Fruit fly (Drosophila melanogaster) whole organism, pupa: ENCODE data around the gene Mnn1.
A peak's percentile ranks its signal among the peaks of the same experiment; 100 is the strongest.

Experiments used
- CG12605 ChIP-seq: fragments of 200-800 bp; sonication (Bioruptor generic); IDR thresholded peaks from 2 replicates; pipeline ENCODE4 v1.3.6; 2022; ENCODE audit warnings: missing biosample characterization, missing genetic modification characterization
- CG17806 ChIP-seq: fragments of 200-800 bp; sonication (Bioruptor generic); optimal IDR thresholded peaks from 2 replicates; lab custom pipeline; 2018; ENCODE audit warnings: missing biosample characterization, mild to moderate bottlenecking, missing genetic modification characterization, moderate library complexity
- CG4496 ChIP-seq: fragments of 200-800 bp; sonication (Bioruptor generic); IDR thresholded peaks from 3 replicates; pipeline ENCODE4 v1.3.6; 2022; ENCODE audit warnings: missing biosample characterization, missing genetic modification characterization
- EcR ChIP-seq: fragments of 200-800 bp; sonication (Bioruptor generic); optimal IDR thresholded peaks from 3 replicates; lab custom pipeline; 2019; ENCODE audit warnings: missing biosample characterization, missing genetic modification characterization, mild to moderate bottlenecking, moderate library complexity, missing genetic modification reagents
- fd96Ca ChIP-seq: fragments of 200-800 bp; sonication (Bioruptor generic); IDR thresholded peaks from 3 replicates; pipeline ENCODE4 v1.3.6; 2022; ENCODE audit warnings: missing biosample characterization, missing genetic modification characterization

The Mnn1 gene

dm6 chr2L:7110318-7110717, 54.2 kb downstream of the Mnn1 start:
- no peak for TF ChIP-seq CG12605
- no peak for TF ChIP-seq CG17806 (tag; lab: Kevin White, UChicago)
- TF ChIP-seq EcR (GFP tag; lab: Kevin White, UChicago), result no peak
- TF ChIP-seq CG4496 (GFP tag; lab: Robert Waterston, UW), result 0 out of 3 replicates have a peak, but pooled peaks have one; percentile 35
- no peak for TF ChIP-seq fd96Ca
- TF ChIP-seq, all 21 proteins: peak for 1
